Fruit fly (Drosophila melanogaster) Kc167 (cell line): ENCODE measurements around the gene cv.

Source experiments
- Myc ChIP-seq: fragments of >200 bp; optimal IDR thresholded peaks from 2 replicates; lab custom pipeline; 2017; ENCODE audit warnings: missing external identifiers
- Sin3A ChIP-seq: fragments of >200 bp; optimal IDR thresholded peaks from 2 replicates; lab custom pipeline; 2018; ENCODE audit warnings: missing external identifiers
- h ChIP-seq: fragments of >200 bp; optimal IDR thresholded peaks from 3 replicates; lab custom pipeline; 2018; ENCODE audit warnings: missing external identifiers
- insv ChIP-seq: fragments of >200 bp; optimal IDR thresholded peaks from 3 replicates; lab custom pipeline; 2018; ENCODE audit warnings: missing external identifiers
- psq ChIP-seq: fragments of >200 bp; optimal IDR thresholded peaks from 2 replicates; lab custom pipeline; 2017; ENCODE audit warnings: missing external identifiers
- ttk ChIP-seq: sonication (Bioruptor generic); optimal IDR thresholded peaks from 2 replicates; lab custom pipeline; 2017; ENCODE audit warnings: missing external identifiers

Gene cv

DNA sequence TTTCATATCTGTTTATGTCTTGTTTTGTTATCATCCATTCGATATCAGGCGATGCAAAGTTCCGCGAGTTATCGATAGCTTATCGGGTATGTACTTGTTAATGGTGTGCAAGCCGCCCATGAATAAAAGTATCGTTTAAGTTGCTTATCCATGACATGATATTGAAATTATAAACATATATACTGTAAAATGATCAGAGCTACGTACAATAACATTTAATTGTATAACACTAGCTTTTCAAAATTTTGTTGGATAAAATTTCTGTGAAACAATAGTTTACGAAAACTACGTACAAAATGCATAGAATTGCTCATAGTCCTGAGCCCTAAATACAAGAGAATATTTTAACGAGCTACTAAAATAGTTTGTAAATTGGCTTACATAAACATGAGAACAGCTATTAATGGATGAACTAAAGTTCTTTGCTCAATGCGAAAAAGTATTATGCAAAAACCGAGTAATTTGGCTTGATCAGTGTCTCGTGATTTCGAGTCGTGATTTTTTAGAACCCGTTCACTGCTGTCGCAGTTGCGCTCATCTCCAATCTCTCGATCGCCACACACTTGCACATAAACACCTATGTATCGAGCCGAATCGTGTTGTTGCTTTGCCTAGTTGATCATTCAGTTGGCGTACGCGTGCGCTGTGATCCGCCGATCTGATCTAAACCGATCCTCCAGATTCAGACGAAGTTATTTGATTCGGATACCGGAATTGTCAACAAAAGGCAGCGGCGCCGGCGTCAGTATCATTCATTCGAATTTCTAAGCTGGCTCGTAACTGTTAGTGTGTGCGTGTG lies at the start of gene cv, which contains the start of gene PGAP1:
Gene cv, plus strand, starts transcription at position 586 of the 799 bp plus-strand sequence.
Gene PGAP1, minus strand, starts transcription at position 57 of the 799 bp plus-strand sequence.
- peak; percentile 79 for TF ChIP-seq psq (lab: Kevin White, UChicago)
- no peak for TF ChIP-seq h
- no peak for TF ChIP-seq Sin3A (lab: Kevin White, UChicago)

dm6 chrX:5646228-5646627 lies 43.6 kb upstream of the cv start:
- TF ChIP-seq ttk (lab: Kevin White, UChicago) (no peak), insv (lab: Kevin White, UChicago) (no peak), psq (lab: Kevin White, UChicago) (no peak)

- TF ChIP-seq insv (lab: Kevin White, UChicago) (no peak), psq (lab: Kevin White, UChicago) (no peak), Sin3A (lab: Kevin White, UChicago) (no peak)
Observed at dm6 chrX:5648437-5648959, 41.3 kb upstream of the cv start, which contains the start of gene OtopLa. Gene OtopLa (minus strand): TSS chrX:5648487.

- TF ChIP-seq ttk (lab: Kevin White, UChicago) (no peak), insv (lab: Kevin White, UChicago) (no peak), Sin3A (lab: Kevin White, UChicago) (no peak), h (no peak), psq (lab: Kevin White, UChicago) (no peak), Myc (lab: Kevin White, UChicago) (no peak)
Observed at dm6 chrX:5649387-5649786, 40.4 kb upstream of the cv start.

DNA sequence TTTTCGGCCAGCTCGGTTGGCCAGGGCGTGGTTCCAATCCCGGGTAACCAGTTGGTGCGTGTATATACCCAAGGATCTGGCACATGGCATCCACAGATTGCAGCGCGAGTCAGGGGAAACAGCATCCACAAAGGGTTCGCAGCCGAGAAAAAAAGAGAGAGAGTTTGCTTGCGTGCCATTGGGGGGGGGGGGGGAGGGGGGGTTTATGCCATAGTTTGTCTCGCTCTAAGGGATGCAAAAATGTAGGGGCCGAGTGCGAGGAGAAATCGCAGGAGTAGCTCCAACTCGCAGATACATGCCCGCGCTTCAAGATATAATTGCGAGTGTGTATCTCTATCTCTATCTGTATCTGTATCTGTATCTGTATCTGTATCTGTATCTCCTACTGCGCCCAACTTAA lies 39.8 kb upstream of the cv start:
- TF ChIP-seq psq (lab: Kevin White, UChicago) (no peak), Myc (lab: Kevin White, UChicago) (no peak), ttk (lab: Kevin White, UChicago) (no peak), insv (lab: Kevin White, UChicago) (no peak), Sin3A (lab: Kevin White, UChicago) (no peak), h (no peak)

DNA sequence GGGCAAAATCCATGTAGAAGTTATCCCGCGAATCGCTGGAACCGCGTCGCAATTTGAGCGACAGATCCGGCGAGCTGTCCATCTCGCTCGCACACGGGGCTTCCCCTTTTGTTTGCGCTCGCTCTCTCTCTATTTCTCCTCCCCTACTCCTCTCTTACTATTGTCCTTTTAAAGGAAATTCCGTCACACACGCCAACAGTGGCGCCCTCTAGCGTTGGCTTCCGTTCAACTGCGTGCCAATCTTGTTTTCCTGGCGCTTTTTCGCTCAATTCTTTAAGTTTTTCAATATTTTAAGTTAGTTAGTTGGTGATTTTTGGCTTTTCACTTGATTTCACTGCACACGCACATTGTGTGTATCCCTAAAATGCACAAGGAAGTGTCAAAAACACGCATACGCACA lies 27.8 kb upstream of the cv start:
- TF ChIP-seq psq (lab: Kevin White, UChicago) (no peak), Myc (lab: Kevin White, UChicago) (no peak), h (no peak), insv (lab: Kevin White, UChicago) (no peak), Sin3A (lab: Kevin White, UChicago) (no peak), ttk (lab: Kevin White, UChicago) (no peak)

DNA sequence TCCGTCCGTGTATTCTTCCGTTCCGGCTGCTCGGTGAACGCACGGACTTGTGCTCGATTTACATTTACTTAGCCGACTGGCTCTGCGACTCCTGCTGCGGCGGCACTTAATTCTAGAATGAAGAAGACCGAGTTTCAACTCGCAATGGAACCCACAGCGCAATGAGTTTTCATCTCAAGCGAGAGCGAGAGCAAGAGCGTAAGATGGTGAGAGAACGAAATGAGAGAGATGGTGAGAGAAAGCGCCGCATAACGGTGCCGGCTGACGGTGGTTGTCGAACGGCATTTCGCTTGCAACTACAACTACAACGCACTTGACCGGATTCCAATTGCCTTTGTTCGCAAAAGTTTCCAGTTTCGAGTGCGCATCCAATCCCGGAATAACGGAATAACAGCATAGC lies 27.0 kb upstream of the cv start, which contains the start of gene OtopLc:
Gene OtopLc, minus strand, starts transcription at position 101 of the 400 bp plus-strand sequence.
- TF ChIP-seq Sin3A (lab: Kevin White, UChicago) (no peak), ttk (lab: Kevin White, UChicago) (no peak), psq (lab: Kevin White, UChicago) (no peak), Myc (lab: Kevin White, UChicago) (no peak), h (no peak), insv (lab: Kevin White, UChicago) (no peak)

- TF ChIP-seq psq (lab: Kevin White, UChicago) (no peak), Myc (lab: Kevin White, UChicago) (no peak), Sin3A (lab: Kevin White, UChicago) (no peak), ttk (lab: Kevin White, UChicago) (no peak), insv (lab: Kevin White, UChicago) (no peak), h (no peak)
Observed at dm6 chrX:5664222-5664621, 25.6 kb upstream of the cv start.

DNA sequence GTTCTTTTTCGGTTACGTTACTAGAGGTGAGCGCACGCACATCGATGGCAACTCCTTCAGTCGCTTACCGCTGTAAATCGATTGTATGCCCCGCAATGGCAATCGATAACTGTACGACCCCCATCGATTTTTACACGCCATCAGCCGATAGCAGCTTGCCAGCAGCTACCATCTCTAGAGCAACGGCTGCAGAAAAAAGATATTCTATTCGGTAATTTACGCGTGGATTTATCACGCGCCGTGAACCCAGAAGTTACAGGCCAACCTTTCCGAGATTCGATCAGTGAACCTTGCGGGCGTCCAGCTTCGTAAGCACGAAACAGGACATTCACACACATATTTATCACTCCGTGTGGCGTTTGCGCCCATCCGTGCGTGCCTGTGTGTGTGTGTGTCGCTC lies 23.9 kb upstream of the cv start, which contains the start of the genes Sirt4 and CG4119:
Gene Sirt4, minus strand, starts transcription at position 39 of the 400 bp plus-strand sequence.
Gene CG4119, plus strand, starts transcription at position 151 of the 400 bp plus-strand sequence.
- no peak for TF ChIP-seq Sin3A (lab: Kevin White, UChicago)
- TF ChIP-seq h: no peak
- no peak for TF ChIP-seq insv (lab: Kevin White, UChicago)
- TF ChIP-seq Myc (lab: Kevin White, UChicago): no peak
- no peak for TF ChIP-seq ttk (lab: Kevin White, UChicago)
- no peak for TF ChIP-seq psq (lab: Kevin White, UChicago)

DNA sequence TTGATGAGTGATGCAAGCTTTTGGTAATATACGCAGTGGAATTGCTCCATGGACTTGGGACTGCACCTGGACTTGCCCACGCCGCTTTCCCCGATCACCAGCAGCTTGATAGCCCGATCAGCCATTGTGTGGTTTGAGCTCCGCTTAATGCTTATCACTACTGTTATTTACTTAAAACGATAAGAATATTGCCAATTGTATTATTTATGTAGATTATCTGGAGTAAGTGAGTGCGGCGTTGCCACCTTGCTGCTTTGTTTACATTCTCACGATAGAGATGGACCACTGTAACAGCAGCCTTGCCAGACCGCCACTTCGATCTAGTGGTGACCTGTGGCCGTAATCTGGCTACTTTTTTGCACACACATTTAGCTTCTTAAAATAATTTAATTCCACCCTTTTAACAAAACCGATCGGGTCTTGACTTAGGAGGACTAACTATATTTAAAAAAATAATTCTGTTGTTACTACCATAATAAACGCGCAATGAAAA lies 18.2 kb upstream of the cv start, which contains the start of gene Rab18:
Gene Rab18, minus strand, starts transcription at position 276 of the 493 bp plus-strand sequence.
- TF ChIP-seq Sin3A (lab: Kevin White, UChicago): no peak
- TF ChIP-seq h: no peak
- no peak for TF ChIP-seq insv (lab: Kevin White, UChicago)
- TF ChIP-seq Myc (lab: Kevin White, UChicago): no peak
- TF ChIP-seq ttk (lab: Kevin White, UChicago): no peak
- TF ChIP-seq psq (lab: Kevin White, UChicago): no peak

DNA sequence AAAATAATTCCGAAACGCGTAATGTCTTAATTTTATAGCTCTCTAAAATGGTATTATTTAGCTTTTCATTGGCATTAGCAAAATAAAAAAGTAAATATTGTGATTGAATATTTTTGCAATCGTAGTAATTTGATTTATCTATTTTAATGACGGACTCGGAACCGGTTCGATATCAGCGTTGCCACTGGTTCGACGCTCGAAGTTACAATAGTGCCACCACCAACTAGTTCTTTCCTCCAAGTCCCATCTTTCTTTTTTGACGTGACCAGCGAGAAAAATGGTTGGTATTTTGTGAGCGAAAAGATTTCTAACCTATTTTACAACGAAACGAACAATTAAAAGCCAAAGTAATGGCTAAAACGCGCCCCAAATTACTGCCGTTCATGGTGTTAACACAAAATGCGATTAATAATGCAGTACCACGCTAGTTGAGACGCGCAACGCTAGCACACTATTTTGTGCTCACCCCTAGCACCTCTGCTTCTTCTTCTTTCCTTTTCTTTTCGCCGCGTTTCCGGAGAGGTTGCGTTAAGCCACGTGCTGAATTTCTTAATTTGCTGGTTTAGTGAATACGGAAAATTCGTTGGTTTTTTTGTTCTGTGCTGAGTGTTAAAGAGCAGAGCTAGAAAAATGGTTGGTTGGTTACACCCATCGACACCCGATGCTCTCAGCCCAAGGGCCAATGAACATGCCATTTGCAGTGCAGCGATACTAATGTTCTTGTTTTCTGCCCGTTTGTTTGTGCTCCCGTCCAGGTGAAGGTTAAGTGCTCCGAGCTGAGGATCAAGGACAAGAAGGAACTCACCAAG lies 17.4 kb upstream of the cv start, which contains the start of gene RpL35:
Gene RpL35, plus strand, starts transcription at position 159 of the 809 bp plus-strand sequence.
- TF ChIP-seq Myc (lab: Kevin White, UChicago): no peak
- TF ChIP-seq insv (lab: Kevin White, UChicago): no peak
- no peak for TF ChIP-seq ttk (lab: Kevin White, UChicago)
- TF ChIP-seq h: no peak
- TF ChIP-seq Sin3A (lab: Kevin White, UChicago): no peak
- no peak for TF ChIP-seq psq (lab: Kevin White, UChicago)
